Worm (Caenorhabditis elegans): ENCODE results near the gene ttr-50.

The ttr-50 gene

ce11 chrIV:11616543-11616942, 24.3 kb downstream of the ttr-50 start:
- TF ChIP-seq ztf-29 (GFP tag; IDR thresholded peaks at IDR 0.05), result 0 out of 2 replicates have a peak, but pooled peaks have one; percentile 21

- TF ChIP-seq med-1 (GFP tag; optimal IDR thresholded peaks at IDR 0.05; ENCODE audit: insufficient read depth) (peak; percentile 56), ztf-23 (GFP tag; IDR thresholded peaks at IDR 0.05) (peak; percentile 71), T22C8.4 (GFP tag; IDR thresholded peaks at IDR 0.05) (no peak), flt-1 (GFP tag; IDR thresholded peaks at IDR 0.05) (peak; percentile 64; the same call in 1 of the 2 replicates), tab-1 (GFP tag; IDR thresholded peaks at IDR 0.05) (0 out of 2 replicates have a peak, but pooled peaks have one; percentile 36)
Measured at ce11 chrIV:11604909-11605308, 35.9 kb downstream of the ttr-50 start, which contains the start of the genes ragc-1 and Y24F12A.1. Gene ragc-1, minus strand, starts transcription at chrIV:11604933. Gene Y24F12A.1, plus strand, starts transcription at chrIV:11605254.

ce11 chrIV:11603265-11603840, 37.5 kb downstream of the ttr-50 start:
- TF ChIP-seq ztf-23 (GFP tag; IDR thresholded peaks at IDR 0.05), result no peak
- no peak for TF ChIP-seq ztf-29 (GFP tag; IDR thresholded peaks at IDR 0.05)
- TF ChIP-seq ref-1 (GFP tag; conservative IDR thresholded peaks at IDR 0.05), result no peak
- no peak for TF ChIP-seq T22C8.4 (GFP tag; IDR thresholded peaks at IDR 0.05)
- no peak for TF ChIP-seq klf-2 (GFP tag; conservative IDR thresholded peaks at IDR 0.05)
- TF ChIP-seq tab-1 (GFP tag; IDR thresholded peaks at IDR 0.05), result no peak
- TF ChIP-seq flt-1 (GFP tag; IDR thresholded peaks at IDR 0.05), result no peak
- TF ChIP-seq med-1 (GFP tag; optimal IDR thresholded peaks at IDR 0.05; ENCODE audit: insufficient read depth), result no peak
- no peak for TF ChIP-seq cog-1 (tag; optimal IDR thresholded peaks at IDR 0.05)

ce11 chrIV:11602498-11603068, 38.2 kb downstream of the ttr-50 start, which contains the start of gene rps-11:
Gene rps-11, plus strand, starts transcription at chrIV:11602641.
- TF ChIP-seq ztf-29 (GFP tag; IDR thresholded peaks at IDR 0.05) (no peak), flt-1 (GFP tag; IDR thresholded peaks at IDR 0.05) (no peak), tab-1 (GFP tag; IDR thresholded peaks at IDR 0.05) (no peak), T22C8.4 (GFP tag; IDR thresholded peaks at IDR 0.05) (no peak), med-1 (GFP tag; optimal IDR thresholded peaks at IDR 0.05; ENCODE audit: insufficient read depth) (no peak)

ce11 chrIV:11601721-11602405, 39.0 kb downstream of the ttr-50 start:
- 0 out of 2 replicates have a peak, but pooled peaks have one; percentile 51 for TF ChIP-seq flt-1 (GFP tag; IDR thresholded peaks at IDR 0.05)
- TF ChIP-seq cog-1 (tag; optimal IDR thresholded peaks at IDR 0.05), result no peak

ce11 chrIV:11599717-11600116, 41.1 kb downstream of the ttr-50 start:
- TF ChIP-seq flt-1 (GFP tag; IDR thresholded peaks at IDR 0.05), result no peak

- TF ChIP-seq ref-1 (GFP tag; conservative IDR thresholded peaks at IDR 0.05) (no peak), ztf-29 (GFP tag; IDR thresholded peaks at IDR 0.05) (no peak), flt-1 (GFP tag; IDR thresholded peaks at IDR 0.05) (no peak), cog-1 (tag; optimal IDR thresholded peaks at IDR 0.05) (no peak)
Measured at ce11 chrIV:11597079-11597478, 43.7 kb downstream of the ttr-50 start.

ce11 chrIV:11594191-11594673, 46.6 kb downstream of the ttr-50 start, which contains the start of gene mig-38:
Gene mig-38, plus strand, starts transcription at chrIV:11594244.
- TF ChIP-seq ztf-29 (GFP tag; IDR thresholded peaks at IDR 0.05) (no peak), ref-1 (GFP tag; conservative IDR thresholded peaks at IDR 0.05) (no peak), klf-2 (GFP tag; conservative IDR thresholded peaks at IDR 0.05) (no peak), T22C8.4 (GFP tag; IDR thresholded peaks at IDR 0.05) (no peak), ztf-23 (GFP tag; IDR thresholded peaks at IDR 0.05) (no peak), flt-1 (GFP tag; IDR thresholded peaks at IDR 0.05) (no peak), med-1 (GFP tag; optimal IDR thresholded peaks at IDR 0.05; ENCODE audit: insufficient read depth) (no peak), cog-1 (tag; optimal IDR thresholded peaks at IDR 0.05) (no peak), tab-1 (GFP tag; IDR thresholded peaks at IDR 0.05) (no peak)

ce11 chrIV:11593415-11594190, 47.2 kb downstream of the ttr-50 start, which contains the start of gene F40F11.3:
Gene F40F11.3, minus strand, starts transcription at chrIV:11594003.
- TF ChIP-seq flt-1 (GFP tag; IDR thresholded peaks at IDR 0.05) (peak; percentile 57), tab-1 (GFP tag; IDR thresholded peaks at IDR 0.05) (no peak), cog-1 (tag; optimal IDR thresholded peaks at IDR 0.05) (peak; percentile 83), ref-1 (GFP tag; conservative IDR thresholded peaks at IDR 0.05) (no peak), T22C8.4 (GFP tag; IDR thresholded peaks at IDR 0.05) (peak; percentile 86), klf-2 (GFP tag; conservative IDR thresholded peaks at IDR 0.05) (no peak), ztf-23 (GFP tag; IDR thresholded peaks at IDR 0.05) (no peak), ztf-29 (GFP tag; IDR thresholded peaks at IDR 0.05) (no peak; the same call in 1 of the 2 replicates), med-1 (GFP tag; optimal IDR thresholded peaks at IDR 0.05; ENCODE audit: insufficient read depth) (no peak)

ce11 chrIV:11592820-11593219, 48.0 kb downstream of the ttr-50 start:
- TF ChIP-seq ref-1 (GFP tag; conservative IDR thresholded peaks at IDR 0.05), result no peak
- 0 out of 2 replicates have a peak, but pooled peaks have one; percentile 18 for TF ChIP-seq klf-2 (GFP tag; conservative IDR thresholded peaks at IDR 0.05)
- peak; percentile 72; the same call in 1 of the 2 replicates for TF ChIP-seq flt-1 (GFP tag; IDR thresholded peaks at IDR 0.05)
- TF ChIP-seq cog-1 (tag; optimal IDR thresholded peaks at IDR 0.05), result no peak

Measured in whole organism, midembryonic.